Fruit fly (Drosophila melanogaster) whole organism, embryonic: Measurements from ENCODE around the gene CG6216.

Experiments used
- Bgb ChIP-seq: fragments of 200-800 bp; sonication (Bioruptor generic); IDR thresholded peaks from 2 replicates; pipeline ENCODE4 v1.3.6; 2022; ENCODE audit warnings: missing biosample characterization, missing genetic modification characterization; ENCODE audit not compliant: partially characterized antibody
- CG11398 ChIP-seq: fragments of 200-800 bp; sonication (Bioruptor generic); optimal IDR thresholded peaks from 2 replicates; lab custom pipeline; 2016; ENCODE audit warnings: missing biosample characterization, missing genetic modification characterization
- CG12236 ChIP-seq: fragments of 200-800 bp; sonication (Bioruptor generic); optimal IDR thresholded peaks from 2 replicates; lab custom pipeline; 2016; ENCODE audit warnings: missing biosample characterization, missing genetic modification characterization
- CG13287 ChIP-seq: fragments of 200-800 bp; sonication (Bioruptor generic); IDR thresholded peaks from 2 replicates; pipeline ENCODE4 v1.3.6; 2022; ENCODE audit warnings: missing biosample characterization, missing genetic modification characterization; ENCODE audit not compliant: partially characterized antibody
- CG13624 ChIP-seq: fragments of 200-800 bp; sonication (Bioruptor generic); optimal IDR thresholded peaks from 2 replicates; lab custom pipeline; 2016; ENCODE audit warnings: missing biosample characterization, missing genetic modification characterization
- CG15073 ChIP-seq: fragments of 200-800 bp; sonication (Bioruptor generic); optimal IDR thresholded peaks from 2 replicates; lab custom pipeline; 2016; ENCODE audit warnings: missing biosample characterization, missing genetic modification characterization
- CG16863 ChIP-seq: fragments of 200-800 bp; sonication (Bioruptor generic); optimal IDR thresholded peaks from 3 replicates; lab custom pipeline; 2016; ENCODE audit warnings: missing biosample characterization, missing genetic modification characterization
- CG17568 ChIP-seq: fragments of 200-800 bp; sonication (Bioruptor generic); optimal IDR thresholded peaks from 2 replicates; lab custom pipeline; 2018; ENCODE audit warnings: missing biosample characterization, mild to moderate bottlenecking, missing genetic modification characterization, moderate library complexity
- CG1792 ChIP-seq: fragments of 200-800 bp; sonication (Bioruptor generic); optimal IDR thresholded peaks from 2 replicates; lab custom pipeline; 2016; ENCODE audit warnings: missing biosample characterization, missing genetic modification characterization
- CG30403 ChIP-seq: fragments of 200-800 bp; sonication (Bioruptor generic); optimal IDR thresholded peaks from 3 replicates; lab custom pipeline; 2016; ENCODE audit warnings: missing biosample characterization, missing genetic modification characterization
- CG33557 ChIP-seq: fragments of 200-800 bp; sonication (Bioruptor generic); optimal IDR thresholded peaks from 2 replicates; lab custom pipeline; 2019; ENCODE audit warnings: missing biosample characterization, mild to moderate bottlenecking, missing genetic modification characterization, moderate library complexity
- CG34224 ChIP-seq: fragments of 200-800 bp; sonication (Bioruptor generic); IDR thresholded peaks from 3 replicates; pipeline ENCODE4 v1.3.6; 2022; ENCODE audit warnings: missing biosample characterization, missing genetic modification characterization; ENCODE audit not compliant: partially characterized antibody
- CG42726 ChIP-seq: fragments of 200-800 bp; sonication (Bioruptor generic); IDR thresholded peaks from 2 replicates; pipeline ENCODE4 v1.3.6; 2022; ENCODE audit warnings: missing biosample characterization, missing genetic modification characterization; ENCODE audit not compliant: partially characterized antibody
- CG4328 ChIP-seq: fragments of 200-800 bp; sonication (Bioruptor generic); optimal IDR thresholded peaks from 3 replicates; lab custom pipeline; 2017; ENCODE audit warnings: missing biosample characterization, missing genetic modification reagents, missing genetic modification characterization
- CG4360 ChIP-seq: fragments of 200-800 bp; sonication (Bioruptor generic); IDR thresholded peaks from 2 replicates; pipeline ENCODE4 v1.3.6; 2022; ENCODE audit warnings: missing biosample characterization, missing genetic modification characterization
- CG4820 ChIP-seq: fragments of 200-800 bp; sonication (Bioruptor generic); optimal IDR thresholded peaks from 3 replicates; lab custom pipeline; 2016; ENCODE audit warnings: missing biosample characterization, missing genetic modification characterization
- CG6813 ChIP-seq: fragments of 200-800 bp; sonication (Bioruptor generic); optimal IDR thresholded peaks from 2 replicates; lab custom pipeline; 2017; ENCODE audit warnings: missing biosample characterization, missing genetic modification characterization, mild to moderate bottlenecking, moderate library complexity, missing genetic modification reagents
- CG7928 ChIP-seq: fragments of 200-800 bp; sonication (Bioruptor generic); optimal IDR thresholded peaks from 2 replicates; lab custom pipeline; 2017; ENCODE audit warnings: missing biosample characterization, mild to moderate bottlenecking, missing genetic modification characterization
- CG8089 ChIP-seq: fragments of 200-800 bp; sonication (Bioruptor generic); optimal IDR thresholded peaks from 3 replicates; lab custom pipeline; 2016; ENCODE audit warnings: missing biosample characterization, missing genetic modification characterization
- CG8944 ChIP-seq: fragments of 200-800 bp; sonication (Bioruptor generic); optimal IDR thresholded peaks from 3 replicates; lab custom pipeline; 2016; ENCODE audit warnings: missing biosample characterization, missing genetic modification characterization
- CG9215 ChIP-seq: fragments of 200-800 bp; sonication (Bioruptor generic); IDR thresholded peaks from 2 replicates; pipeline ENCODE4 v1.3.6; 2022; ENCODE audit warnings: missing biosample characterization, missing genetic modification characterization
- H15 ChIP-seq: fragments of 200-800 bp; sonication (Bioruptor generic); IDR thresholded peaks from 3 replicates; pipeline ENCODE4 v1.3.6; 2022; ENCODE audit warnings: missing biosample characterization, missing genetic modification characterization
- HmgD ChIP-seq: fragments of 200-800 bp; sonication (Bioruptor generic); optimal IDR thresholded peaks from 3 replicates; lab custom pipeline; 2016; ENCODE audit warnings: missing biosample characterization, missing genetic modification characterization
- MBD-R2 ChIP-seq: fragments of 200-800 bp; sonication (Bioruptor generic); IDR thresholded peaks from 2 replicates; pipeline ENCODE4 v1.3.6; 2022; ENCODE audit warnings: missing biosample characterization, missing genetic modification characterization
- NK7.1 ChIP-seq: fragments of 200-800 bp; sonication (Bioruptor generic); optimal IDR thresholded peaks from 3 replicates; lab custom pipeline; 2016; ENCODE audit warnings: missing biosample characterization, missing genetic modification characterization
- Nf-YA ChIP-seq: fragments of 200-800 bp; sonication (Bioruptor generic); IDR thresholded peaks from 2 replicates; pipeline ENCODE4 v1.3.6; 2022; ENCODE audit warnings: missing biosample characterization, missing genetic modification characterization
- Oaz ChIP-seq: fragments of 200-800 bp; sonication (Bioruptor generic); IDR thresholded peaks from 2 replicates; pipeline ENCODE4 v1.3.6; 2022; ENCODE audit warnings: missing biosample characterization, missing genetic modification characterization
- Ptx1 ChIP-seq: fragments of 200-800 bp; sonication (Bioruptor generic); IDR thresholded peaks from 2 replicates; pipeline ENCODE4 v1.3.6; 2022; ENCODE audit warnings: missing biosample characterization, missing genetic modification characterization
- Rfx ChIP-seq: fragments of 200-800 bp; sonication (Bioruptor generic); IDR thresholded peaks from 2 replicates; pipeline ENCODE4 v1.3.6; 2022; ENCODE audit warnings: missing biosample characterization, missing genetic modification characterization
- Spps ChIP-seq: fragments of 200-800 bp; sonication (Bioruptor generic); optimal IDR thresholded peaks from 2 replicates; lab custom pipeline; 2018; ENCODE audit warnings: missing biosample characterization, mild to moderate bottlenecking, missing genetic modification characterization
- ato ChIP-seq: fragments of 200-800 bp; sonication (Bioruptor generic); IDR thresholded peaks from 2 replicates; pipeline ENCODE4 v1.3.6; 2022; ENCODE audit warnings: missing biosample characterization, missing genetic modification characterization; ENCODE audit not compliant: partially characterized antibody
- bab2 ChIP-seq: fragments of 200-800 bp; sonication (Bioruptor generic); optimal IDR thresholded peaks from 2 replicates; lab custom pipeline; 2016; ENCODE audit warnings: missing biosample characterization, missing genetic modification characterization
- btn ChIP-seq: fragments of 200-800 bp; sonication (Bioruptor generic); optimal IDR thresholded peaks from 2 replicates; lab custom pipeline; 2016; ENCODE audit warnings: missing biosample characterization, missing genetic modification characterization
- corto ChIP-seq: fragments of 200-800 bp; sonication (Bioruptor generic); optimal IDR thresholded peaks from 2 replicates; lab custom pipeline; 2016; ENCODE audit warnings: missing biosample characterization, mild to moderate bottlenecking, missing genetic modification characterization, moderate library complexity
- crc ChIP-seq: fragments of 200-800 bp; sonication (Bioruptor generic); optimal IDR thresholded peaks from 2 replicates; lab custom pipeline; 2016; ENCODE audit warnings: missing biosample characterization, missing genetic modification characterization
- danr ChIP-seq: fragments of 200-800 bp; sonication (Bioruptor generic); IDR thresholded peaks from 2 replicates; pipeline ENCODE4 v1.3.6; 2022; ENCODE audit warnings: missing biosample characterization, missing genetic modification characterization
- disco-r ChIP-seq: fragments of 200-800 bp; sonication (Bioruptor generic); optimal IDR thresholded peaks from 2 replicates; lab custom pipeline; 2016; ENCODE audit warnings: missing biosample characterization, missing genetic modification characterization
- dmrt11E ChIP-seq: fragments of 200-800 bp; sonication (Bioruptor generic); optimal IDR thresholded peaks from 3 replicates; lab custom pipeline; 2018; ENCODE audit warnings: missing biosample characterization, mild to moderate bottlenecking, missing genetic modification characterization, moderate library complexity
- esg ChIP-seq: fragments of 200-800 bp; sonication (Bioruptor generic); conservative IDR thresholded peaks from 2 replicates; pipeline ENCODE4 v1.3.6; 2022; ENCODE audit warnings: missing biosample characterization, missing genetic modification characterization
- eve ChIP-seq, 2 experiments: fragments of >200 bp; optimal IDR thresholded peaks; 2 replicates each; lab custom pipeline; 2017; ENCODE audit warnings: missing biosample characterization in 2 of 2, missing genetic modification characterization in 2 of 2
- eyg ChIP-seq: fragments of 200-800 bp; sonication (Bioruptor generic); optimal IDR thresholded peaks from 3 replicates; lab custom pipeline; 2016; ENCODE audit warnings: missing biosample characterization, missing genetic modification characterization
- ftz-f1 ChIP-seq: fragments of 200-800 bp; sonication (Bioruptor generic); optimal IDR thresholded peaks from 2 replicates; lab custom pipeline; 2016; ENCODE audit warnings: missing biosample characterization, missing genetic modification characterization
- gfzf ChIP-seq: fragments of 200-800 bp; sonication (Bioruptor generic); optimal IDR thresholded peaks from 2 replicates; lab custom pipeline; 2016; ENCODE audit warnings: missing biosample characterization, mild to moderate bottlenecking, missing genetic modification characterization, moderate library complexity
- grn ChIP-seq: fragments of 200-800 bp; sonication (Bioruptor generic); optimal IDR thresholded peaks from 3 replicates; lab custom pipeline; 2017; ENCODE audit warnings: missing biosample characterization, missing genetic modification characterization
- gro ChIP-seq: fragments of 200-800 bp; sonication (Bioruptor generic); optimal IDR thresholded peaks from 2 replicates; lab custom pipeline; 2016; ENCODE audit warnings: missing biosample characterization, missing genetic modification characterization
- oc ChIP-seq: fragments of 200-800 bp; sonication (Bioruptor generic); optimal IDR thresholded peaks from 2 replicates; lab custom pipeline; 2018; ENCODE audit warnings: missing biosample characterization, mild to moderate bottlenecking, missing genetic modification characterization, moderate library complexity
- pho ChIP-seq: fragments of 200-800 bp; sonication (Bioruptor generic); optimal IDR thresholded peaks from 2 replicates; lab custom pipeline; 2016; ENCODE audit warnings: missing biosample characterization, missing genetic modification characterization
- sd ChIP-seq: fragments of 200-800 bp; sonication (Bioruptor generic); optimal IDR thresholded peaks from 3 replicates; lab custom pipeline; 2018; ENCODE audit warnings: missing biosample characterization, mild to moderate bottlenecking, missing genetic modification characterization, moderate library complexity
- tup ChIP-seq: fragments of 200-800 bp; sonication (Bioruptor generic); optimal IDR thresholded peaks from 2 replicates; lab custom pipeline; 2016; ENCODE audit warnings: missing biosample characterization, mild to moderate bottlenecking, missing genetic modification characterization, moderate library complexity
- zen2 ChIP-seq: fragments of 200-800 bp; sonication (Bioruptor generic); IDR thresholded peaks from 3 replicates; pipeline ENCODE4 v1.3.6; 2022; ENCODE audit warnings: missing biosample characterization, missing genetic modification characterization; ENCODE audit not compliant: partially characterized antibody

CG6216 gene

DNA sequence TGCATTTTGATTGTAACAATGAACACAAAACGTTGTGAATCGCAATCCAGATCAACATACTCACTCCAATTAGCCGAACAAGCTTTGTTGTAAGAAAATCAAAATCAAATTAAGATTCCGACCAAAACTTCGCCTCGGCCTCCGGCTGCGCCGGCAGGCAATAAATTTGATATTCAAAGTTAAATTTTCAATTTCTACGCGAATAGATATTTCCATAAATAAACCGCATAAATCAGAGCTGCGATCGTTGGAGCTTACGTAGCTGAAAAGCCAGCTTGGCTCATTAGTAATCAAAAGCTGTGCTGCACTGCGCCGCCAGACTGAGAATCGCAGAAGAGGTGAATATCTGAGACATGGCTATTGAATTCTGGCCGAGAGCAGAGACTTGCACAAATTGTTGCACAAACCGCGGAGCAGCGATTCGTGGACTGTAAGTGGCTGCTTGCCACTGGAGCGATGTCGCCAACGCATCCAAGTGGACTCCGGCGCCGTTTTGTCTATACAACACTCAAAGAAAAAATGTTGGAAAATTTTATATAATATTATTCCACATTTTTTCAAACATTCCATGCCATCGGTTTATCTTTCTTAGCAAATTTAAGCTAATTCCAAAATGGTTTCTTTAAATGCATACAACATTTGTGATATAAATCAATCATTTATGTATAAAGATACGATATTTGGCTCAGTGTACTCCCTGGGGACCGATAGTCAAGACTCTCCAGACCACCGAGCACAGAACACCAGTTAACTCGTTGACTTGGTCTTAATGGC, 1.9 kb downstream of the CG6216 start (continued):
- TF ChIP-seq btn (GFP tag; lab: Kevin White, UChicago) (no peak), gfzf (GFP tag; lab: Kevin White, UChicago) (no peak), Rfx (no peak), MBD-R2 (GFP tag; lab: Robert Waterston, UW) (no peak), zen2 (GFP tag; lab: Robert Waterston, UW) (no peak), CG13287 (no peak), CG13624 (no peak), Ptx1 (GFP tag; lab: Robert Waterston, UW) (no peak; the same call in 1 of the 2 replicates), CG16863 (GFP tag; lab: Kevin White, UChicago) (peak; percentile 23), CG12236 (GFP tag; lab: Kevin White, UChicago) (no peak), CG34224 (GFP tag; lab: Robert Waterston, UW) (no peak), eyg (GFP tag; lab: Kevin White, UChicago) (no peak), CG4328 (GFP tag; lab: Kevin White, UChicago) (no peak), CG17568 (GFP tag; lab: Kevin White, UChicago) (no peak), CG30403 (peak; percentile 50), crc (GFP tag; lab: Kevin White, UChicago) (no peak), CG6813 (GFP tag; lab: Kevin White, UChicago) (peak; percentile 29), CG4360 (GFP tag; lab: Robert Waterston, UW) (no peak), CG8944 (GFP tag; lab: Kevin White, UChicago) (no peak), corto (GFP tag; lab: Kevin White, UChicago) (no peak), CG11398 (no peak), dmrt11E (tag; lab: Kevin White, UChicago) (peak; percentile 24), HmgD (GFP tag; lab: Kevin White, UChicago) (no peak), eve (GFP tag; optimal IDR thresholded peaks at IDR 0.05; lab: Kevin White, UChicago) (no peak), H15 (GFP tag; lab: Robert Waterston, UW) (no peak), CG1792 (GFP tag; lab: Kevin White, UChicago) (no peak), CG33557 (GFP tag; lab: Kevin White, UChicago) (no peak), grn (no peak), CG8089 (GFP tag; lab: Kevin White, UChicago) (no peak), danr (GFP tag; lab: Robert Waterston, UW) (no peak), Bgb (no peak), ftz-f1 (GFP tag; lab: Kevin White, UChicago) (no peak), CG4820 (GFP tag; lab: Kevin White, UChicago) (peak; percentile 41), Oaz (GFP tag; lab: Robert Waterston, UW) (no peak), NK7.1 (no peak), Spps (peak; percentile 22), oc (tag; lab: Kevin White, UChicago) (peak; percentile 1), tup (no peak), disco-r (GFP tag; lab: Kevin White, UChicago) (no peak), bab2 (GFP tag; lab: Kevin White, UChicago) (no peak), pho (GFP tag; lab: Kevin White, UChicago) (no peak), CG15073 (GFP tag; lab: Kevin White, UChicago) (no peak), Nf-YA (GFP tag; lab: Robert Waterston, UW) (no peak), CG42726 (no peak), CG7928 (GFP tag; lab: Kevin White, UChicago) (no peak), gro (no peak), ato (GFP tag; lab: Robert Waterston, UW) (no peak), CG9215 (GFP tag; lab: Robert Waterston, UW) (no peak), esg (GFP tag; lab: Robert Waterston, UW) (peak; percentile 16; the same call in 1 of the 2 replicates), sd (peak; percentile 47)
